Fruit fly (Drosophila melanogaster): ENCODE results near the gene nht.

dm6 chr2L:15345295-15345694 is 26.6 kb upstream of the nht start:
- no peak for TF ChIP-seq Scr (GFP tag; IDR thresholded peaks at IDR 0.05; ENCODE audit: partially characterized antibody)
- no peak for TF ChIP-seq Sry-δ (GFP tag; optimal IDR thresholded peaks at IDR 0.05)
- no peak for TF ChIP-seq CG12104 (GFP tag; optimal IDR thresholded peaks at IDR 0.05)
- TF ChIP-seq CG8388 (GFP tag; optimal IDR thresholded peaks at IDR 0.05), result no peak
- no peak for TF ChIP-seq CG9932 (GFP tag; IDR thresholded peaks at IDR 0.05)
- TF ChIP-seq CG10462 (GFP tag; optimal IDR thresholded peaks at IDR 0.05), result no peak
- no peak for TF ChIP-seq CoRest (tag; optimal IDR thresholded peaks at IDR 0.05)
- TF ChIP-seq usp (GFP tag; optimal IDR thresholded peaks at IDR 0.05), result no peak
- no peak for TF ChIP-seq CG1602 (GFP tag; optimal IDR thresholded peaks at IDR 0.05)
- no peak for TF ChIP-seq CG17328 (GFP tag; IDR thresholded peaks at IDR 0.05)
- no peak for TF ChIP-seq Adf1 (GFP tag; IDR thresholded peaks at IDR 0.05)
- TF ChIP-seq CG15269 (tag; optimal IDR thresholded peaks at IDR 0.05), result no peak
- no peak for TF ChIP-seq Hr51 (GFP tag; optimal IDR thresholded peaks at IDR 0.05)

Measured in whole organism, embryonic.